Worm (Caenorhabditis elegans): Measurements from ENCODE around the gene W02B3.4.

DNA sequence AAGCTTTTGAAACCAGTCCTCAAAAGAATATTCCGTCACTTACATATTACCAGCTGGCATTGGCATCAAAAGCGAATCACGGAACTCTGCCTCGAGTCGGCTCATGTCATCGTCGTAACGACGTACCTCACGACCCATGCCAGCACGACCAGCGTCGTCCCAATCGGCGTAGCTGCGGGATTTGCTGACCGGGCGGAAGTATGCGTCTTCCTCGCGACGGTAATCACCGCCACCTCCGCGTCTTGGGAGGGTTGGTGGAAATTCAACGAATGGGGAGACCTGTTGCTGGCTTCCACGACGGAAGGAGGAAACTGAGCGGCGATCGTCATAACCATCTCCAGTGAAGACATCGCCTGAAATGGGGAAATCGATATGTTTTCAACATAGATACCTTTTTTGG lies 44.9 kb upstream of the W02B3.4 start:
- TF ChIP-seq nhr-12 (tag; optimal IDR thresholded peaks at IDR 0.05) (no peak), nhr-237 (tag; optimal IDR thresholded peaks at IDR 0.05) (no peak), snpc-4 (tag; optimal IDR thresholded peaks at IDR 0.05) (no peak), ama-1 (optimal IDR thresholded peaks at IDR 0.05) (no peak), lin-39 (tag; optimal IDR thresholded peaks at IDR 0.05) (no peak), ztf-4 (tag; optimal IDR thresholded peaks at IDR 0.05) (no peak), mdl-1 (tag; optimal IDR thresholded peaks at IDR 0.05) (no peak), elt-3 (tag; optimal IDR thresholded peaks at IDR 0.05) (no peak), nhr-11 (tag; optimal IDR thresholded peaks at IDR 0.05) (no peak), lsy-2 (tag; optimal IDR thresholded peaks at IDR 0.05) (no peak), elt-1 (tag; optimal IDR thresholded peaks at IDR 0.05) (no peak), C34F6.9 (tag; optimal IDR thresholded peaks at IDR 0.05) (no peak)
